Worm (Caenorhabditis elegans) whole organism, midembryonic: ENCODE results near the gene clc-33.
"Not testable (repeated sequence)": the region's sequence is repeated elsewhere in the genome, so short reads cannot be mapped to it uniquely, and the experiment has no call there.

ENCODE experiments used
- T22C8.4 ChIP-seq: fragments of 200-800 bp; sonication (Bioruptor generic); IDR thresholded peaks from 2 replicates; pipeline ENCODE4 v1.3.6; 2022; ENCODE audit warnings: missing genetic modification characterization, missing compliant biosample characterization
- cog-1 ChIP-seq: sonication (generic microtip); optimal IDR thresholded peaks from 2 replicates; lab custom pipeline; 2016; ENCODE audit warnings: missing genetic modification characterization, missing compliant biosample characterization
- flt-1 ChIP-seq: fragments of 200-800 bp; sonication (Bioruptor generic); IDR thresholded peaks from 2 replicates; pipeline ENCODE4 v1.3.6; 2022; ENCODE audit warnings: missing genetic modification characterization, missing compliant biosample characterization
- klf-2 ChIP-seq: fragments of 200-800 bp; sonication (Bioruptor generic); conservative IDR thresholded peaks from 2 replicates; pipeline ENCODE4 v1.3.6; 2022; ENCODE audit warnings: missing genetic modification reagents, missing genetic modification characterization, missing compliant biosample characterization
- ref-1 ChIP-seq: fragments of 200-800 bp; sonication (Bioruptor generic); conservative IDR thresholded peaks from 2 replicates; pipeline ENCODE4 v1.3.6; 2022; ENCODE audit warnings: missing genetic modification reagents, missing genetic modification characterization, missing compliant biosample characterization
- tab-1 ChIP-seq: fragments of 200-800 bp; sonication (Bioruptor generic); IDR thresholded peaks from 2 replicates; pipeline ENCODE4 v1.3.6; 2022; ENCODE audit warnings: missing genetic modification characterization, missing compliant biosample characterization
- ztf-23 ChIP-seq: fragments of 200-800 bp; sonication (Bioruptor generic); IDR thresholded peaks from 2 replicates; pipeline ENCODE4 v1.3.6; 2022; ENCODE audit warnings: missing genetic modification reagents, missing genetic modification characterization, missing compliant biosample characterization
- ztf-29 ChIP-seq: fragments of 200-800 bp; sonication (Bioruptor generic); IDR thresholded peaks from 2 replicates; pipeline ENCODE4 v1.3.6; 2022; ENCODE audit warnings: missing genetic modification reagents, missing genetic modification characterization, missing compliant biosample characterization

DNA sequence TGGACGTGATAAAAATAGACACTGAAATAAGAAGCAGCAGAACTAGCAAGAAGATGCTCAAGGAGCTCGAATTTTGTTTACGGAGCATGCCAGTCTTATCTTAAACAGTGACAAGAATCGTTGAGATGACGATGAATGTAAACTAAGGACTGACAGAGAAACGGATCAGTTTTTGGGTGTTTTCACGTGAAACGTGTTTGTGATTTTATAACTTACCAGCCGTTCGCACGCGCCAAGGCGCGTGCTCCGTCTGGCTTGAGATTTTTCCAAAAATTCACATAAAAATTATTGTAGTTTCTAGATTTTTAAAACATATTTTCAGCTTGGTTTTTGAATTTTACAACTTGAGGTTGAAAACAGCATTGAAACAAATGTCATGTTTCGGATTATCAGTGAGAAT lies 10.3 kb downstream of the clc-33 start, which contains the start of gene F28A10.5:
- TF ChIP-seq ref-1 (GFP tag; lab: Robert Waterston, UW); klf-2 (GFP tag; lab: Robert Waterston, UW); cog-1; flt-1; T22C8.4 (GFP tag; lab: Robert Waterston, UW); ztf-29 (GFP tag; lab: Robert Waterston, UW); ztf-23 (GFP tag; lab: Robert Waterston, UW); tab-1 (GFP tag; lab: Robert Waterston, UW): not testable (repeated sequence)
